Worm (Caenorhabditis elegans) whole organism, midembryonic: Measurements from ENCODE around the gene nhr-252.

ENCODE experiments used
- T22C8.4 ChIP-seq: fragments of 200-800 bp; sonication (Bioruptor generic); IDR thresholded peaks from 2 replicates; pipeline ENCODE4 v1.3.6; 2022; ENCODE audit warnings: missing genetic modification characterization, missing compliant biosample characterization
- cog-1 ChIP-seq: sonication (generic microtip); optimal IDR thresholded peaks from 2 replicates; lab custom pipeline; 2016; ENCODE audit warnings: missing genetic modification characterization, missing compliant biosample characterization
- flt-1 ChIP-seq: fragments of 200-800 bp; sonication (Bioruptor generic); IDR thresholded peaks from 2 replicates; pipeline ENCODE4 v1.3.6; 2022; ENCODE audit warnings: missing genetic modification characterization, missing compliant biosample characterization
- klf-2 ChIP-seq: fragments of 200-800 bp; sonication (Bioruptor generic); conservative IDR thresholded peaks from 2 replicates; pipeline ENCODE4 v1.3.6; 2022; ENCODE audit warnings: missing genetic modification reagents, missing genetic modification characterization, missing compliant biosample characterization
- med-1 ChIP-seq: sonication (generic microtip); optimal IDR thresholded peaks from 2 replicates; lab custom pipeline; 2017; ENCODE audit warnings: missing genetic modification characterization, mild to moderate bottlenecking, missing compliant biosample characterization, antibody characterized with exemption, missing genetic modification reagents; ENCODE audit not compliant: insufficient read depth
- tab-1 ChIP-seq: fragments of 200-800 bp; sonication (Bioruptor generic); IDR thresholded peaks from 2 replicates; pipeline ENCODE4 v1.3.6; 2022; ENCODE audit warnings: missing genetic modification characterization, missing compliant biosample characterization
- ztf-23 ChIP-seq: fragments of 200-800 bp; sonication (Bioruptor generic); IDR thresholded peaks from 2 replicates; pipeline ENCODE4 v1.3.6; 2022; ENCODE audit warnings: missing genetic modification reagents, missing genetic modification characterization, missing compliant biosample characterization
- ztf-29 ChIP-seq: fragments of 200-800 bp; sonication (Bioruptor generic); IDR thresholded peaks from 2 replicates; pipeline ENCODE4 v1.3.6; 2022; ENCODE audit warnings: missing genetic modification reagents, missing genetic modification characterization, missing compliant biosample characterization

DNA sequence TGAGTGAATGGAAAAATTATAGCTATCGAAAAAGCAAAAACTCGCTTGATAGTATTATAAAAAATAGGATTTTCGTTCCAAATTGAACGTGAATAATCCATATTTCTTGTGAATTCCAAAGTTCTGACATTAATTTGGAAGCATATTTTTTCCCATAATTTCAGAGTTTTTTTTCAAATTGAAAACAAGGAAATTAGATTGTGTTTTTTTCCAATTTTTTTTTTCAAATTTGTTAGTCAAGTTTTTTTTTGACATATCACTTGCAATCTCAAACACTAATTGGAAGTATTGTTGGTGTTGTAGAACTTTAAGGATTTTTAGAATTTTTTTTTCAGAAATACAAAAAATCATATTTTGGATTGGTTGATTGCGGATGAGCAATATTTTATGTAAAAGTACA, 42.2 kb downstream of the nhr-252 start, which contains the start of gene srh-34:
- TF ChIP-seq flt-1 (GFP tag; lab: Robert Waterston, UW) (no peak), tab-1 (GFP tag; lab: Robert Waterston, UW) (no peak), klf-2 (no peak), ztf-29 (GFP tag; lab: Robert Waterston, UW) (no peak), med-1 (GFP tag; lab: Kevin White, UChicago) (no peak), cog-1 (tag; lab: Kevin White, UChicago) (no peak), ztf-23 (GFP tag; lab: Robert Waterston, UW) (no peak), T22C8.4 (GFP tag; lab: Robert Waterston, UW) (no peak)
